Worm (Caenorhabditis elegans): ENCODE data around the gene sur-5.

ce11 chrX:7290859-7291628, 14.3 kb downstream of the sur-5 start:
- TF ChIP-seq ref-1 (GFP tag; conservative IDR thresholded peaks at IDR 0.05) (no peak), med-1 (GFP tag; optimal IDR thresholded peaks at IDR 0.05; ENCODE audit: insufficient read depth) (no peak), ztf-29 (GFP tag; IDR thresholded peaks at IDR 0.05) (no peak), cog-1 (tag; optimal IDR thresholded peaks at IDR 0.05) (no peak), klf-2 (GFP tag; conservative IDR thresholded peaks at IDR 0.05) (no peak), flt-1 (GFP tag; IDR thresholded peaks at IDR 0.05) (no peak)
